Fruit fly (Drosophila melanogaster) whole organism, embryonic: ENCODE data around the gene CG6126.

Experiments used
- Aef1 ChIP-seq: fragments of 200-800 bp; sonication (Bioruptor generic); IDR thresholded peaks from 3 replicates; pipeline ENCODE4 v1.3.6; 2022; ENCODE audit warnings: missing biosample characterization, missing genetic modification characterization
- CG10654 ChIP-seq: fragments of 200-800 bp; sonication (Bioruptor generic); optimal IDR thresholded peaks from 2 replicates; lab custom pipeline; 2016; ENCODE audit warnings: missing biosample characterization, missing genetic modification characterization
- CG12769 ChIP-seq: fragments of 200-800 bp; sonication (Bioruptor generic); optimal IDR thresholded peaks from 2 replicates; lab custom pipeline; 2019; ENCODE audit warnings: missing biosample characterization, mild to moderate bottlenecking, missing genetic modification characterization, moderate library complexity
- CG13123 ChIP-seq: fragments of 200-800 bp; sonication (Bioruptor generic); optimal IDR thresholded peaks from 2 replicates; lab custom pipeline; 2016; ENCODE audit warnings: missing biosample characterization, missing genetic modification characterization
- CG13624 ChIP-seq: fragments of 200-800 bp; sonication (Bioruptor generic); optimal IDR thresholded peaks from 2 replicates; lab custom pipeline; 2016; ENCODE audit warnings: missing biosample characterization, missing genetic modification characterization
- CG16813 ChIP-seq: fragments of 200-800 bp; sonication (Bioruptor generic); IDR thresholded peaks from 3 replicates; pipeline ENCODE4 v1.3.6; 2022; ENCODE audit warnings: missing biosample characterization, missing genetic modification characterization; ENCODE audit not compliant: partially characterized antibody
- CG17568 ChIP-seq: fragments of 200-800 bp; sonication (Bioruptor generic); optimal IDR thresholded peaks from 2 replicates; lab custom pipeline; 2018; ENCODE audit warnings: missing biosample characterization, mild to moderate bottlenecking, missing genetic modification characterization, moderate library complexity
- CG17802 ChIP-seq: fragments of 200-800 bp; sonication (Bioruptor generic); optimal IDR thresholded peaks from 2 replicates; lab custom pipeline; 2018; ENCODE audit warnings: missing biosample characterization, mild to moderate bottlenecking, missing genetic modification characterization, moderate library complexity
- CG18476 ChIP-seq: fragments of 200-800 bp; sonication (Bioruptor generic); optimal IDR thresholded peaks from 2 replicates; lab custom pipeline; 2016; ENCODE audit warnings: missing biosample characterization, mild to moderate bottlenecking, missing genetic modification characterization
- CG2712 ChIP-seq: fragments of 200-800 bp; optimal IDR thresholded peaks from 3 replicates; lab custom pipeline; 2019; ENCODE audit warnings: missing biosample characterization, mild to moderate bottlenecking, missing genetic modification characterization, moderate library complexity
- CG30020 ChIP-seq: fragments of 200-800 bp; optimal IDR thresholded peaks from 2 replicates; lab custom pipeline; 2019; ENCODE audit warnings: missing biosample characterization, mild to moderate bottlenecking, missing genetic modification characterization, moderate library complexity
- CG31388 ChIP-seq: fragments of 200-800 bp; sonication (Bioruptor generic); optimal IDR thresholded peaks from 2 replicates; lab custom pipeline; 2016; ENCODE audit warnings: missing biosample characterization, missing genetic modification characterization
- CG4328 ChIP-seq: fragments of 200-800 bp; sonication (Bioruptor generic); optimal IDR thresholded peaks from 3 replicates; lab custom pipeline; 2017; ENCODE audit warnings: missing biosample characterization, missing genetic modification reagents, missing genetic modification characterization
- CG6272 ChIP-seq: fragments of 200-800 bp; sonication (Bioruptor generic); IDR thresholded peaks from 2 replicates; pipeline ENCODE4 v1.3.6; 2022; ENCODE audit warnings: missing biosample characterization, missing genetic modification characterization
- CG6689 ChIP-seq: fragments of 200-800 bp; sonication (Bioruptor generic); IDR thresholded peaks from 2 replicates; pipeline ENCODE4 v1.3.6; 2022; ENCODE audit warnings: missing biosample characterization, missing genetic modification characterization
- CG9797 ChIP-seq: fragments of 200-800 bp; sonication (Bioruptor generic); optimal IDR thresholded peaks from 3 replicates; lab custom pipeline; 2018; ENCODE audit warnings: missing biosample characterization, mild to moderate bottlenecking, missing genetic modification characterization
- D ChIP-seq, 2 experiments: fragments of 200-800 bp in 1 of 2; fragments of >200 bp in 1 of 2; sonication (Bioruptor generic) in 1 of 2; optimal IDR thresholded peaks; 2 replicates in 1 of 2; 3 replicates in 1 of 2; lab custom pipeline; 2017; ENCODE audit warnings: mild to moderate bottlenecking in 1 of 2, missing biosample characterization in 1 of 2, missing genetic modification characterization in 1 of 2, missing genetic modification reagents in 1 of 2
- Dad ChIP-seq: fragments of 200-800 bp; sonication (Bioruptor generic); optimal IDR thresholded peaks from 3 replicates; lab custom pipeline; 2016; ENCODE audit warnings: missing biosample characterization, missing genetic modification characterization
- Dbx ChIP-seq: fragments of 200-800 bp; sonication (Bioruptor generic); IDR thresholded peaks from 3 replicates; pipeline ENCODE4 v1.3.6; 2022; ENCODE audit warnings: missing biosample characterization, missing genetic modification characterization
- Deaf1 ChIP-seq: fragments of 200-800 bp; optimal IDR thresholded peaks from 3 replicates; lab custom pipeline; 2019; ENCODE audit warnings: missing biosample characterization, mild to moderate bottlenecking, missing genetic modification characterization, moderate library complexity
- Elba2 ChIP-seq: fragments of 200-800 bp; sonication (Bioruptor generic); optimal IDR thresholded peaks from 3 replicates; lab custom pipeline; 2016; ENCODE audit warnings: missing biosample characterization, missing genetic modification characterization
- Fer2 ChIP-seq: fragments of 200-800 bp; sonication (Bioruptor generic); optimal IDR thresholded peaks from 2 replicates; lab custom pipeline; 2018; ENCODE audit warnings: missing biosample characterization, mild to moderate bottlenecking, missing genetic modification characterization, moderate library complexity
- Hr51 ChIP-seq, 2 experiments: fragments of 200-800 bp; sonication (Bioruptor generic); optimal IDR thresholded peaks; 2 replicates in 1 of 2; 3 replicates in 1 of 2; lab custom pipeline; 2016 to 2018; ENCODE audit warnings: missing biosample characterization in 2 of 2, missing genetic modification characterization in 2 of 2, mild to moderate bottlenecking in 1 of 2, moderate library complexity in 1 of 2
- Hsf ChIP-seq: fragments of 200-800 bp; sonication (Bioruptor generic); optimal IDR thresholded peaks from 3 replicates; lab custom pipeline; 2016; ENCODE audit warnings: missing biosample characterization, missing genetic modification characterization
- Myb ChIP-seq: fragments of 200-800 bp; sonication (Bioruptor generic); optimal IDR thresholded peaks from 2 replicates; lab custom pipeline; 2016; ENCODE audit warnings: missing biosample characterization, missing genetic modification characterization
- Oli ChIP-seq: fragments of 200-800 bp; sonication (Bioruptor generic); optimal IDR thresholded peaks from 2 replicates; lab custom pipeline; 2018; ENCODE audit warnings: missing biosample characterization, mild to moderate bottlenecking, missing genetic modification characterization, moderate library complexity
- Sin3A ChIP-seq: fragments of >200 bp; optimal IDR thresholded peaks from 2 replicates; lab custom pipeline; 2018
- Taf1 ChIP-seq: fragments of 200-800 bp; sonication (Bioruptor generic); IDR thresholded peaks from 2 replicates; pipeline ENCODE4 v1.3.6; 2022; ENCODE audit warnings: missing biosample characterization, missing genetic modification characterization
- Trl ChIP-seq, 3 experiments: fragments of >200 bp in 2 of 3; fragments of 200-800 bp in 1 of 3; sonication (Bioruptor generic) in 1 of 3; optimal IDR thresholded peaks; 2 replicates in 1 of 3; 3 replicates in 2 of 3; lab custom pipeline; 2016 to 2017; ENCODE audit warnings: missing biosample characterization in 1 of 3, missing genetic modification characterization in 1 of 3
- Vsx1 ChIP-seq: fragments of 200-800 bp; sonication (Bioruptor generic); optimal IDR thresholded peaks from 2 replicates; lab custom pipeline; 2017; ENCODE audit warnings: missing biosample characterization, mild to moderate bottlenecking, missing genetic modification characterization, missing genetic modification reagents
- amos ChIP-seq: fragments of 200-800 bp; sonication (Bioruptor generic); IDR thresholded peaks from 2 replicates; pipeline ENCODE4 v1.3.6; 2022; ENCODE audit warnings: missing biosample characterization, missing genetic modification characterization; ENCODE audit not compliant: partially characterized antibody
- crol ChIP-seq: fragments of 200-800 bp; sonication (Bioruptor generic); IDR thresholded peaks from 2 replicates; pipeline ENCODE4 v1.3.6; 2022; ENCODE audit warnings: missing biosample characterization, missing genetic modification characterization
- da ChIP-seq: fragments of 200-800 bp; sonication (Bioruptor generic); optimal IDR thresholded peaks from 2 replicates; lab custom pipeline; 2016; ENCODE audit warnings: missing biosample characterization, missing genetic modification characterization
- dati ChIP-seq: fragments of 200-800 bp; sonication (Bioruptor generic); IDR thresholded peaks from 2 replicates; pipeline ENCODE4 v1.3.6; 2022; ENCODE audit warnings: missing biosample characterization, missing genetic modification characterization
- dm ChIP-seq: fragments of 200-800 bp; sonication (Bioruptor generic); optimal IDR thresholded peaks from 3 replicates; lab custom pipeline; 2016; ENCODE audit warnings: missing biosample characterization, missing genetic modification characterization
- dmrt11E ChIP-seq: fragments of 200-800 bp; sonication (Bioruptor generic); optimal IDR thresholded peaks from 3 replicates; lab custom pipeline; 2018; ENCODE audit warnings: missing biosample characterization, mild to moderate bottlenecking, missing genetic modification characterization, moderate library complexity
- dmrt99B ChIP-seq: fragments of 200-800 bp; sonication (Bioruptor generic); optimal IDR thresholded peaks from 2 replicates; lab custom pipeline; 2018; ENCODE audit warnings: missing biosample characterization, mild to moderate bottlenecking, missing genetic modification characterization, moderate library complexity
- dysf ChIP-seq: fragments of 200-800 bp; sonication (Bioruptor generic); IDR thresholded peaks from 3 replicates; pipeline ENCODE4 v1.3.6; 2022; ENCODE audit warnings: missing biosample characterization, missing genetic modification characterization
- gcm2 ChIP-seq: fragments of 200-800 bp; sonication (Bioruptor generic); optimal IDR thresholded peaks from 2 replicates; lab custom pipeline; 2016; ENCODE audit warnings: missing biosample characterization, missing genetic modification characterization
- ham ChIP-seq: fragments of 200-800 bp; sonication (Bioruptor generic); IDR thresholded peaks from 2 replicates; pipeline ENCODE4 v1.3.6; 2022; ENCODE audit warnings: missing biosample characterization, missing genetic modification characterization
- jigr1 ChIP-seq: fragments of 200-800 bp; sonication (Bioruptor generic); IDR thresholded peaks from 3 replicates; pipeline ENCODE4 v1.3.6; 2022; ENCODE audit warnings: missing biosample characterization, missing genetic modification characterization
- ken ChIP-seq: fragments of 200-800 bp; sonication (Bioruptor generic); IDR thresholded peaks from 3 replicates; pipeline ENCODE4 v1.3.6; 2022; ENCODE audit warnings: missing biosample characterization, missing genetic modification characterization
- klu ChIP-seq: fragments of 200-800 bp; sonication (Bioruptor generic); IDR thresholded peaks from 2 replicates; pipeline ENCODE4 v1.3.6; 2022; ENCODE audit warnings: missing biosample characterization, missing genetic modification characterization
- lola ChIP-seq, 3 experiments: fragments of >200 bp in 2 of 3; fragments of 200-800 bp in 1 of 3; sonication (Bioruptor generic) in 1 of 3; optimal IDR thresholded peaks; 2 replicates each; lab custom pipeline; 2017 to 2019; ENCODE audit warnings: missing biosample characterization in 3 of 3, missing genetic modification characterization in 3 of 3, mild to moderate bottlenecking in 1 of 3, moderate library complexity in 1 of 3
- mirr ChIP-seq: fragments of 200-800 bp; sonication (Bioruptor generic); optimal IDR thresholded peaks from 3 replicates; lab custom pipeline; 2018; ENCODE audit warnings: missing biosample characterization, mild to moderate bottlenecking, missing genetic modification characterization
- nau ChIP-seq: fragments of 200-800 bp; sonication (Bioruptor generic); optimal IDR thresholded peaks from 3 replicates; lab custom pipeline; 2017; ENCODE audit warnings: missing biosample characterization, mild to moderate bottlenecking, missing genetic modification characterization, missing genetic modification reagents
- tio ChIP-seq: fragments of 200-800 bp; sonication (Bioruptor generic); optimal IDR thresholded peaks from 2 replicates; lab custom pipeline; 2017; ENCODE audit warnings: missing biosample characterization, missing genetic modification characterization, inconsistent platforms
- toy ChIP-seq: fragments of 200-800 bp; sonication (Bioruptor generic); IDR thresholded peaks from 2 replicates; pipeline ENCODE4 v1.3.6; 2022; ENCODE audit warnings: missing biosample characterization, missing genetic modification characterization
- usp ChIP-seq: fragments of >200 bp; optimal IDR thresholded peaks from 2 replicates; lab custom pipeline; 2017; ENCODE audit warnings: missing biosample characterization, missing genetic modification characterization
- yki ChIP-seq: fragments of >200 bp; optimal IDR thresholded peaks from 3 replicates; lab custom pipeline; 2018

Gene CG6126

dm6 chr3R:16213792-16214473 lies 11.1 kb upstream of the CG6126 start (continued):
- no peak for TF ChIP-seq CG4328 (GFP tag; lab: Kevin White, UChicago)
- TF ChIP-seq Elba2 (GFP tag; lab: Kevin White, UChicago): no peak
- no peak for TF ChIP-seq Trl (optimal IDR thresholded peaks at IDR 0.05; lab: Kevin White, UChicago)
- no peak for TF ChIP-seq Trl (GFP tag; optimal IDR thresholded peaks at IDR 0.05; lab: Kevin White, UChicago)
- no peak for TF ChIP-seq yki (lab: Kevin White, UChicago)
- peak; percentile 4 for TF ChIP-seq CG10654
- no peak for TF ChIP-seq CG31388
- peak; percentile 47 for TF ChIP-seq CG2712
- TF ChIP-seq Dbx (GFP tag; lab: Robert Waterston, UW): no peak
- no peak for TF ChIP-seq ken (GFP tag; lab: Robert Waterston, UW)
- TF ChIP-seq Deaf1: no peak
- TF ChIP-seq dati: no peak
- peak in 1 of 2 experiments; percentile 36 for TF ChIP-seq Hr51 (GFP tag; optimal IDR thresholded peaks at IDR 0.05; lab: Kevin White, UChicago)
- no peak for TF ChIP-seq toy (GFP tag; lab: Robert Waterston, UW)
- TF ChIP-seq lola (GFP tag; optimal IDR thresholded peaks at IDR 0.05; lab: Kevin White, UChicago): no peak
- no peak for TF ChIP-seq tio
- no peak for TF ChIP-seq CG6689 (GFP tag; lab: Robert Waterston, UW)
- no peak for TF ChIP-seq CG30020 (tag; lab: Kevin White, UChicago)
- no peak for TF ChIP-seq Dad (GFP tag; lab: Kevin White, UChicago)
- peak; percentile 28 for TF ChIP-seq Oli (tag; lab: Kevin White, UChicago)
- no peak for TF ChIP-seq usp (GFP tag; lab: Kevin White, UChicago)
- no peak for TF ChIP-seq Fer2
- TF ChIP-seq dm (GFP tag; lab: Kevin White, UChicago): no peak
- TF ChIP-seq ham (GFP tag; lab: Robert Waterston, UW): no peak
- TF ChIP-seq jigr1 (GFP tag; lab: Robert Waterston, UW): no peak
- no peak for TF ChIP-seq CG17568 (GFP tag; lab: Kevin White, UChicago)
- TF ChIP-seq CG13624 (GFP tag; lab: Kevin White, UChicago): no peak
- TF ChIP-seq Sin3A (lab: Kevin White, UChicago): no peak
- no peak for TF ChIP-seq Aef1 (GFP tag; lab: Robert Waterston, UW)
- TF ChIP-seq CG16813 (GFP tag; lab: Robert Waterston, UW): no peak
- TF ChIP-seq Hsf (GFP tag; lab: Kevin White, UChicago): no peak
- no peak for TF ChIP-seq CG9797 (GFP tag; lab: Kevin White, UChicago)
- no peak for TF ChIP-seq klu (GFP tag; lab: Robert Waterston, UW)
- TF ChIP-seq dmrt11E: no peak
- TF ChIP-seq CG18476 (GFP tag; lab: Kevin White, UChicago): no peak
- no peak for TF ChIP-seq gcm2 (GFP tag; lab: Kevin White, UChicago)
- peak; percentile 55 for TF ChIP-seq dmrt99B (tag; lab: Kevin White, UChicago)
- TF ChIP-seq Myb (GFP tag; lab: Kevin White, UChicago): no peak
- TF ChIP-seq amos (GFP tag; lab: Robert Waterston, UW): no peak
- TF ChIP-seq Taf1 (GFP tag; lab: Robert Waterston, UW): no peak
- TF ChIP-seq CG17802 (tag; lab: Kevin White, UChicago): peak; percentile 42
- no peak for TF ChIP-seq crol (GFP tag; lab: Robert Waterston, UW)
- no peak for TF ChIP-seq CG13123
- TF ChIP-seq dysf (GFP tag; lab: Robert Waterston, UW): no peak
- TF ChIP-seq da (GFP tag; lab: Kevin White, UChicago): no peak
- no peak for TF ChIP-seq nau (GFP tag; lab: Kevin White, UChicago)
- no peak for TF ChIP-seq mirr (GFP tag; lab: Kevin White, UChicago)
- TF ChIP-seq CG6272: no peak
- no peak for TF ChIP-seq D (optimal IDR thresholded peaks at IDR 0.05; lab: Kevin White, UChicago)
- TF ChIP-seq D (GFP tag; optimal IDR thresholded peaks at IDR 0.05; lab: Kevin White, UChicago): peak; percentile 8
- TF ChIP-seq CG12769 (tag; lab: Kevin White, UChicago): no peak
- no peak for TF ChIP-seq Vsx1 (GFP tag; lab: Kevin White, UChicago)
